Worm (Caenorhabditis elegans) whole organism, L2 larva: ENCODE measurements around the gene B0303.14.

Source experiments
- C34F6.9 ChIP-seq: fragments of 150-350 bp; optimal IDR thresholded peaks from 2 replicates; lab custom pipeline; 2014; ENCODE audit warnings: missing biosample characterization, missing genetic modification characterization
- F13H6.1 ChIP-seq: sonication (generic microtip); optimal IDR thresholded peaks from 2 replicates; lab custom pipeline; 2016; ENCODE audit warnings: missing genetic modification characterization, missing compliant biosample characterization
- Y55F3AM.14 ChIP-seq: fragments of 200-800 bp; sonication (Bioruptor generic); optimal IDR thresholded peaks from 2 replicates; lab custom pipeline; 2018; ENCODE audit warnings: mild to moderate bottlenecking, missing genetic modification characterization, missing compliant biosample characterization
- ZK546.5 ChIP-seq: sonication (generic microtip); optimal IDR thresholded peaks from 2 replicates; lab custom pipeline; 2017; ENCODE audit warnings: missing biosample characterization, missing genetic modification characterization
- alr-1 ChIP-seq: fragments of 150-350 bp; optimal IDR thresholded peaks from 2 replicates; lab custom pipeline; 2014; ENCODE audit warnings: missing biosample characterization, missing genetic modification characterization
- aly-2 ChIP-seq: fragments of 150-350 bp; optimal IDR thresholded peaks from 2 replicates; lab custom pipeline; 2014; ENCODE audit warnings: missing biosample characterization, missing genetic modification characterization
- ama-1 ChIP-seq: fragments of 150-350 bp; optimal IDR thresholded peaks from 2 replicates; lab custom pipeline; 2018; ENCODE audit warnings: inconsistent platforms
- ceh-16 ChIP-seq: fragments of 150-350 bp; optimal IDR thresholded peaks from 2 replicates; lab custom pipeline; 2014; ENCODE audit warnings: missing biosample characterization, missing genetic modification characterization
- ceh-82 ChIP-seq: fragments of 150-350 bp; optimal IDR thresholded peaks from 2 replicates; lab custom pipeline; 2014; ENCODE audit warnings: missing biosample characterization, missing genetic modification characterization
- crh-2 ChIP-seq: sonication (generic microtip); optimal IDR thresholded peaks from 2 replicates; lab custom pipeline; 2017; ENCODE audit warnings: missing biosample characterization, missing genetic modification characterization
- dmd-4 ChIP-seq: sonication (generic microtip); optimal IDR thresholded peaks from 2 replicates; lab custom pipeline; 2017; ENCODE audit warnings: missing biosample characterization, missing genetic modification characterization
- egl-27 ChIP-seq: sonication (generic microtip); optimal IDR thresholded peaks from 3 replicates; lab custom pipeline; 2017; ENCODE audit warnings: missing biosample characterization, missing genetic modification reagents, missing genetic modification characterization
- elt-3 ChIP-seq: sonication (generic microtip); optimal IDR thresholded peaks from 2 replicates; lab custom pipeline; 2017; ENCODE audit warnings: missing biosample characterization, missing genetic modification characterization
- fos-1 ChIP-seq: fragments of 150-350 bp; optimal IDR thresholded peaks from 2 replicates; lab custom pipeline; 2014; ENCODE audit warnings: missing biosample characterization, missing genetic modification characterization
- lin-11 ChIP-seq: fragments of 150-350 bp; sonication (generic microtip); optimal IDR thresholded peaks from 2 replicates; lab custom pipeline; 2014; ENCODE audit warnings: missing biosample characterization, missing genetic modification characterization, inconsistent platforms, mixed read lengths
- lin-13 ChIP-seq: fragments of 150-350 bp; optimal IDR thresholded peaks from 2 replicates; lab custom pipeline; 2014; ENCODE audit warnings: missing biosample characterization, missing genetic modification reagents, missing genetic modification characterization
- lin-39 ChIP-seq: fragments of 150-350 bp; optimal IDR thresholded peaks from 2 replicates; lab custom pipeline; 2014; ENCODE audit warnings: missing biosample characterization, missing genetic modification reagents, missing genetic modification characterization
- lsy-2 ChIP-seq, 2 experiments: fragments of 150-350 bp in 1 of 2; sonication (generic microtip) in 1 of 2; optimal IDR thresholded peaks; 2 replicates each; lab custom pipeline; 2014 to 2017; ENCODE audit warnings: missing biosample characterization in 2 of 2, missing genetic modification characterization in 2 of 2
- mab-5 ChIP-seq: fragments of 150-350 bp; optimal IDR thresholded peaks from 2 replicates; lab custom pipeline; 2014; ENCODE audit warnings: missing biosample characterization, missing genetic modification characterization
- mbf-1 ChIP-seq: sonication (generic microtip); optimal IDR thresholded peaks from 2 replicates; lab custom pipeline; 2017; ENCODE audit warnings: missing biosample characterization, missing genetic modification characterization
- nhr-10 ChIP-seq: sonication (generic microtip); optimal IDR thresholded peaks from 2 replicates; lab custom pipeline; 2017; ENCODE audit warnings: missing biosample characterization, missing genetic modification characterization
- nhr-11 ChIP-seq: fragments of 150-350 bp; optimal IDR thresholded peaks from 2 replicates; lab custom pipeline; 2014; ENCODE audit warnings: missing biosample characterization, missing genetic modification characterization
- nhr-12 ChIP-seq: fragments of 150-350 bp; optimal IDR thresholded peaks from 2 replicates; lab custom pipeline; 2014; ENCODE audit warnings: missing biosample characterization, missing genetic modification characterization
- nhr-129 ChIP-seq: fragments of 150-350 bp; optimal IDR thresholded peaks from 2 replicates; lab custom pipeline; 2014; ENCODE audit warnings: missing biosample characterization, missing genetic modification characterization
- nhr-21 ChIP-seq: fragments of 150-350 bp; optimal IDR thresholded peaks from 2 replicates; lab custom pipeline; 2014; ENCODE audit warnings: missing biosample characterization, missing genetic modification characterization
- nhr-237 ChIP-seq: fragments of 150-350 bp; optimal IDR thresholded peaks from 2 replicates; lab custom pipeline; 2014; ENCODE audit warnings: missing biosample characterization, missing genetic modification characterization
- nhr-25 ChIP-seq: fragments of 150-350 bp; sonication (generic microtip); optimal IDR thresholded peaks from 3 replicates; lab custom pipeline; 2014; ENCODE audit warnings: missing biosample characterization, missing genetic modification characterization
- nhr-6 ChIP-seq: fragments of 150-350 bp; optimal IDR thresholded peaks from 2 replicates; lab custom pipeline; 2014; ENCODE audit warnings: missing biosample characterization, missing genetic modification characterization
- nhr-77 ChIP-seq: fragments of 150-350 bp; optimal IDR thresholded peaks from 2 replicates; lab custom pipeline; 2014; ENCODE audit warnings: missing biosample characterization, missing genetic modification characterization
- peb-1 ChIP-seq: fragments of 150-350 bp; optimal IDR thresholded peaks from 2 replicates; lab custom pipeline; 2014; ENCODE audit warnings: missing biosample characterization, missing genetic modification characterization
- sem-4 ChIP-seq: fragments of 150-350 bp; optimal IDR thresholded peaks from 2 replicates; lab custom pipeline; 2014; ENCODE audit warnings: missing biosample characterization, missing genetic modification reagents, missing genetic modification characterization
- skn-1 ChIP-seq: sonication (generic microtip); optimal IDR thresholded peaks from 2 replicates; lab custom pipeline; 2017; ENCODE audit warnings: missing biosample characterization, missing genetic modification characterization
- sma-3 ChIP-seq: sonication (generic microtip); optimal IDR thresholded peaks from 2 replicates; lab custom pipeline; 2016; ENCODE audit warnings: missing genetic modification reagents, missing genetic modification characterization, missing compliant biosample characterization
- sma-9 ChIP-seq, 2 experiments: fragments of 150-350 bp in 1 of 2; sonication (generic microtip) in 1 of 2; optimal IDR thresholded peaks; 2 replicates each; lab custom pipeline; 2014 to 2016; ENCODE audit warnings: missing genetic modification characterization in 2 of 2, mild to moderate bottlenecking in 1 of 2, missing biosample characterization in 1 of 2, missing compliant biosample characterization in 1 of 2, missing genetic modification reagents in 1 of 2, moderate library complexity in 1 of 2
- unc-39 ChIP-seq: fragments of 150-350 bp; optimal IDR thresholded peaks from 2 replicates; lab custom pipeline; 2014; ENCODE audit warnings: missing biosample characterization, missing genetic modification characterization
- unc-55 ChIP-seq: fragments of 150-350 bp; sonication (generic microtip); optimal IDR thresholded peaks from 3 replicates; lab custom pipeline; 2014; ENCODE audit warnings: missing biosample characterization, missing genetic modification reagents, missing genetic modification characterization
- unc-62 ChIP-seq: fragments of 150-350 bp; optimal IDR thresholded peaks from 2 replicates; lab custom pipeline; 2014; ENCODE audit warnings: missing biosample characterization, missing genetic modification reagents, missing genetic modification characterization
- zag-1 ChIP-seq: fragments of 150-350 bp; optimal IDR thresholded peaks from 2 replicates; lab custom pipeline; 2014; ENCODE audit warnings: missing biosample characterization, missing genetic modification characterization
- ztf-1 ChIP-seq: fragments of 200-800 bp; sonication (Bioruptor generic); conservative IDR thresholded peaks from 2 replicates; pipeline ENCODE4 v1.3.6; 2022; ENCODE audit warnings: missing genetic modification characterization, missing compliant biosample characterization
- ztf-11 ChIP-seq: sonication (generic microtip); optimal IDR thresholded peaks from 2 replicates; lab custom pipeline; 2017; ENCODE audit warnings: missing biosample characterization, missing genetic modification characterization
- ztf-4 ChIP-seq: fragments of 150-350 bp; optimal IDR thresholded peaks from 2 replicates; lab custom pipeline; 2014; ENCODE audit warnings: missing biosample characterization, missing genetic modification characterization

B0303.14 gene

ce11 chrIII:8685590-8686240 is 30.3 kb downstream of the B0303.14 start:
- no peak for TF ChIP-seq ceh-16 (tag; lab: Kevin White, UChicago)
- no peak for TF ChIP-seq alr-1 (tag; lab: Kevin White, UChicago)
- no peak for TF ChIP-seq mbf-1
- no peak for TF ChIP-seq aly-2 (tag; lab: Kevin White, UChicago)
- no peak for TF ChIP-seq egl-27 (tag; lab: Kevin White, UChicago)
- no peak for TF ChIP-seq unc-55 (GFP tag; lab: Kevin White, UChicago)
- TF ChIP-seq Y55F3AM.14 (GFP tag; lab: Kevin White, UChicago), result peak; percentile 55
- peak; percentile 27 for TF ChIP-seq sma-9 (GFP tag; optimal IDR thresholded peaks at IDR 0.05; lab: Kevin White, UChicago)
- no peak for TF ChIP-seq sma-9 (tag; optimal IDR thresholded peaks at IDR 0.05; lab: Kevin White, UChicago)
- peak; percentile 9 for TF ChIP-seq F13H6.1 (tag; lab: Kevin White, UChicago)
- peak; percentile 52 for TF ChIP-seq nhr-21 (tag; lab: Kevin White, UChicago)
- peak; percentile 23 for TF ChIP-seq ztf-4 (tag; lab: Kevin White, UChicago)
- TF ChIP-seq lin-39, result no peak
- TF ChIP-seq sma-3 (GFP tag; lab: Kevin White, UChicago), result peak; percentile 53

DNA sequence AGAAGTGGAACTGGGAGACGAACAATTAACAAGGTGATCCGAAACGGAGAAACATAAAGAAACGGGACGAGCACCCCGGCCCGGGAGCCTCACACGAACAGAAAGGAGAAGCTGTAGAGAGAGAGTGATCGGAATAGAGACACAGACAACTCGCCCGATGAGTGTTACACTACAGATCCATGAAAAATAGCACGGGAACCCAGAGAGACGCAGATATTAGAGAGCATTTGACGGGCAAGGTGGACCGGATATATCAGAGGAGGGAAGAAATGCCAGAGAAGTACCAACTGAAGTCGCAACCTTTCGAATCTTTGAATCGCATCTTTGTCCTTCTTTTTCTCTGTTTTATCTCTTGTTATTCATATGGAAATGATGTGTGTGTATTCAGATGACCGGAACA is 31.6 kb downstream of the B0303.14 start, which contains the start of gene anmt-1:
Gene anmt-1 (plus strand): TSS at position 388 of the 400 bp plus-strand sequence.
- TF ChIP-seq F13H6.1 (tag; lab: Kevin White, UChicago), result peak; percentile 61
- TF ChIP-seq lin-11 (tag; lab: Kevin White, UChicago), result no peak
- no peak for TF ChIP-seq peb-1
- no peak for TF ChIP-seq ztf-4 (tag; lab: Kevin White, UChicago)
- no peak for TF ChIP-seq ztf-1 (GFP tag; lab: Robert Waterston, UW)
- TF ChIP-seq ztf-11 (tag; lab: Kevin White, UChicago), result no peak
- TF ChIP-seq nhr-129 (tag; lab: Kevin White, UChicago), result peak; percentile 22
- TF ChIP-seq ZK546.5, result no peak
- TF ChIP-seq, all 48 proteins: peak for 2

- TF ChIP-seq fos-1 (no peak), lin-39 (no peak), sem-4 (tag; lab: Kevin White, UChicago) (no peak), nhr-11 (tag; lab: Kevin White, UChicago) (no peak), ztf-4 (tag; lab: Kevin White, UChicago) (no peak), C34F6.9 (peak; percentile 45), mbf-1 (no peak), zag-1 (tag; lab: Kevin White, UChicago) (no peak), mab-5 (no peak), unc-55 (GFP tag; lab: Kevin White, UChicago) (peak; percentile 19), sma-3 (GFP tag; lab: Kevin White, UChicago) (no peak), lsy-2 (tag; optimal IDR thresholded peaks at IDR 0.05; lab: Kevin White, UChicago) (peak in 1 of 2 experiments; percentile 34)
These were observed 32.2 kb downstream of the B0303.14 start, which contains the start of gene fli-1 for ce11 chrIII:8683679-8684263. Gene fli-1 (minus strand): TSS chrIII:8683736.

ce11 chrIII:8678371-8678770 is 37.6 kb downstream of the B0303.14 start:
- peak; percentile 43 for TF ChIP-seq fos-1
- no peak for TF ChIP-seq ztf-1 (GFP tag; lab: Robert Waterston, UW)
- peak; percentile 62 for TF ChIP-seq sma-3 (GFP tag; lab: Kevin White, UChicago)
- TF ChIP-seq nhr-237 (tag; lab: Kevin White, UChicago), result no peak
- no peak for TF ChIP-seq nhr-10 (tag; lab: Kevin White, UChicago)
- TF ChIP-seq ztf-4 (tag; lab: Kevin White, UChicago), result no peak
- no peak for TF ChIP-seq nhr-11 (tag; lab: Kevin White, UChicago)
- no peak for TF ChIP-seq lin-39
- TF ChIP-seq ZK546.5, result no peak
- no peak for TF ChIP-seq nhr-77 (tag; lab: Kevin White, UChicago)
- peak; percentile 44 for TF ChIP-seq nhr-25 (tag; lab: Kevin White, UChicago)
- TF ChIP-seq zag-1 (tag; lab: Kevin White, UChicago), result peak; percentile 68
- peak; percentile 64 for TF ChIP-seq C34F6.9
- no peak for TF ChIP-seq ama-1 (lab: Kevin White, UChicago)
- TF ChIP-seq mbf-1, result no peak
- no peak for TF ChIP-seq alr-1 (tag; lab: Kevin White, UChicago)
- TF ChIP-seq crh-2 (tag; lab: Kevin White, UChicago), result peak; percentile 57
- no peak for TF ChIP-seq ceh-82 (tag; lab: Kevin White, UChicago)
- TF ChIP-seq lin-13, result peak; percentile 60
- TF ChIP-seq nhr-6, result no peak
- TF ChIP-seq elt-3 (tag; lab: Kevin White, UChicago), result no peak
- no peak for TF ChIP-seq nhr-12 (tag; lab: Kevin White, UChicago)
- peak; percentile 54 for TF ChIP-seq egl-27 (tag; lab: Kevin White, UChicago)
- TF ChIP-seq unc-62 (GFP tag; lab: Kevin White, UChicago), result no peak
- peak; percentile 64 for TF ChIP-seq nhr-21 (tag; lab: Kevin White, UChicago)
- peak; percentile 91 for TF ChIP-seq nhr-129 (tag; lab: Kevin White, UChicago)
- TF ChIP-seq ceh-16 (tag; lab: Kevin White, UChicago), result no peak
- peak; percentile 58 to 74 for TF ChIP-seq lsy-2 (tag; optimal IDR thresholded peaks at IDR 0.05; lab: Kevin White, UChicago)
- TF ChIP-seq dmd-4 (tag; lab: Kevin White, UChicago), result no peak
- TF ChIP-seq unc-39, result no peak
- peak; percentile 82 for TF ChIP-seq unc-55 (GFP tag; lab: Kevin White, UChicago)
- peak; percentile 79 for TF ChIP-seq sma-9 (GFP tag; optimal IDR thresholded peaks at IDR 0.05; lab: Kevin White, UChicago)
- no peak for TF ChIP-seq sma-9 (tag; optimal IDR thresholded peaks at IDR 0.05; lab: Kevin White, UChicago)
- TF ChIP-seq Y55F3AM.14 (GFP tag; lab: Kevin White, UChicago), result peak; percentile 68
- no peak for TF ChIP-seq peb-1
- no peak for TF ChIP-seq skn-1
- peak; percentile 32 for TF ChIP-seq lin-11 (tag; lab: Kevin White, UChicago)
- TF ChIP-seq ztf-11 (tag; lab: Kevin White, UChicago), result no peak
